Worm (Caenorhabditis elegans): ENCODE data around the gene lgc-1.
A peak's percentile ranks its signal among the peaks of the same experiment; 100 is the strongest.

Gene lgc-1

ce11 chrV:4143034-4143433, 8.2 kb downstream of the lgc-1 start:
- TF ChIP-seq elt-2 (tag; optimal IDR thresholded peaks at IDR 0.05), result peak; percentile 67
- no peak for TF ChIP-seq hlh-8 (tag; optimal IDR thresholded peaks at IDR 0.05)
- TF ChIP-seq unc-55 (GFP tag; optimal IDR thresholded peaks at IDR 0.05), result peak; percentile 21
- TF ChIP-seq ets-4 (tag; optimal IDR thresholded peaks at IDR 0.05), result no peak
- TF ChIP-seq odd-2 (tag; optimal IDR thresholded peaks at IDR 0.05), result no peak
- peak; percentile 69 for TF ChIP-seq unc-42 (tag; optimal IDR thresholded peaks at IDR 0.05)
- no peak for TF ChIP-seq tbx-7 (tag; optimal IDR thresholded peaks at IDR 0.05)
- TF ChIP-seq nfya-1 (tag; optimal IDR thresholded peaks at IDR 0.05), result peak; percentile 42
- TF ChIP-seq pax-1 (tag; optimal IDR thresholded peaks at IDR 0.05), result peak; percentile 13
- no peak for TF ChIP-seq pag-3 (tag; optimal IDR thresholded peaks at IDR 0.05; ENCODE audit: borderline replicate concordance)
- TF ChIP-seq hlh-30 (tag; optimal IDR thresholded peaks at IDR 0.05; ENCODE audit: insufficient read depth), result peak; percentile 96
- TF ChIP-seq ceh-48 (tag; optimal IDR thresholded peaks at IDR 0.05), result peak; percentile 33
- TF ChIP-seq hlh-13 (GFP tag; optimal IDR thresholded peaks at IDR 0.05), result no peak
- TF ChIP-seq sox-4 (tag; optimal IDR thresholded peaks at IDR 0.05), result no peak
- no peak for TF ChIP-seq gmeb-2 (tag; optimal IDR thresholded peaks at IDR 0.05)
- TF ChIP-seq ceh-14 (tag; optimal IDR thresholded peaks at IDR 0.05), result no peak

DNA sequence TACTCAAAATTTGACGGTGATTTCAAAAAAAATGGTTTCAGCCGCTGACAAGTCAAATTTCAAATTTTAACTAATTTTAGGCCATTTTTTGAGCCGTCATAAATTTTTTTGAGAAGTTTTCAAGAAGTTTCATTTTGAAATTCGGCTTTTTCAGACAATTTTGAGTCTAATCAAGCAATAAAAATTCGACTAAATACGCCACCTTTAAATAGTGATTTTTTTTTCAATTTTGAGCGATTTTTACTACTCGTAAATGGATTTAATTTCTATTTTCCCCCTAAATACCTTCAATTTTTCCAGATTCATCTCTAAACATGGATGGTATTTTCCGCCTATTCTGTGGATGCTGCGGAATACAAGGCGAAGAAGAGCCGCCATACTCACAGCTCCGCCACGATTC, 9.4 kb downstream of the lgc-1 start, which contains the start of gene Y45G5AL.1:
TSS of gene Y45G5AL.1 (plus strand) at position 301 of the 400 bp plus-strand sequence.
- no peak for TF ChIP-seq hlh-8 (tag; optimal IDR thresholded peaks at IDR 0.05)

- TF ChIP-seq elt-2 (tag; optimal IDR thresholded peaks at IDR 0.05) (no peak), elt-4 (tag; optimal IDR thresholded peaks at IDR 0.05) (peak; percentile 66), pag-3 (tag; optimal IDR thresholded peaks at IDR 0.05; ENCODE audit: borderline replicate concordance) (peak; percentile 0)
Observed at ce11 chrV:4151400-4151799, 16.6 kb downstream of the lgc-1 start.

DNA sequence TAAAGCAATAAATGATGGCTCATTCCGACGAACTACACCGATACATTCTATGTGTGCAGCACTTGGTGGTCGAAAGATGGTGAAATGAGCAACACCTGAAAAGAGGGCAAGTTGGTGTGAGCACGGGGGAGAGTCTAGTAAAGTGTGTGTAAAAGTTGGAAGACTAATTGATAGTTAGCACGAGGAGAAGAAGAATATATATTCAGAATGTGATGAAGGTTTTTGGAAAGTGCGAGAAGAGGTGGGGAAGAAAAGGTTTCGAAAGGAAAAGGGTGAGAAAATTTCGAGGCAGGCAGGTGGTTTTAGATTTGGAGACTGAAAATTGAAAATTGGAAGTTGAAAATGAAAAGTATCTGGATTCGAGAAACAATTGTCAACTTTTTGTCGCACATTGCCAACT, 17.4 kb downstream of the lgc-1 start, which contains the start of gene Y45G5AM.6:
TSS of gene Y45G5AM.6 (minus strand) at position 101 of the 400 bp plus-strand sequence.
- TF ChIP-seq ceh-24 (tag; optimal IDR thresholded peaks at IDR 0.05) (no peak), ama-1 (optimal IDR thresholded peaks at IDR 0.05) (no peak), pha-2 (tag; optimal IDR thresholded peaks at IDR 0.05) (no peak), hlh-6 (tag; optimal IDR thresholded peaks at IDR 0.05) (no peak), K02D7.2 (tag; optimal IDR thresholded peaks at IDR 0.05) (no peak), ceh-45 (GFP tag; IDR thresholded peaks at IDR 0.05) (no peak), pag-3 (tag; optimal IDR thresholded peaks at IDR 0.05; ENCODE audit: borderline replicate concordance) (no peak), Y22D7AL.16 (tag; optimal IDR thresholded peaks at IDR 0.05) (no peak), lim-6 (tag; optimal IDR thresholded peaks at IDR 0.05) (no peak), ztf-16 (tag; optimal IDR thresholded peaks at IDR 0.05) (no peak)

ce11 chrV:4157291-4157690, 22.5 kb downstream of the lgc-1 start:
- no peak for TF ChIP-seq fax-1 (tag; optimal IDR thresholded peaks at IDR 0.05)
- no peak for TF ChIP-seq ceh-6 (GFP tag; optimal IDR thresholded peaks at IDR 0.05)
- peak; percentile 69 for TF ChIP-seq unc-55 (GFP tag; optimal IDR thresholded peaks at IDR 0.05)
- no peak for TF ChIP-seq sox-2 (GFP tag; IDR thresholded peaks at IDR 0.05)
- TF ChIP-seq ceh-22 (tag; optimal IDR thresholded peaks at IDR 0.05), result no peak
- peak; percentile 50 for TF ChIP-seq ceh-18 (tag; optimal IDR thresholded peaks at IDR 0.05)
- peak; percentile 47 for TF ChIP-seq rnt-1 (tag; optimal IDR thresholded peaks at IDR 0.05)
- TF ChIP-seq elt-2 (tag; optimal IDR thresholded peaks at IDR 0.05), result peak; percentile 96

DNA sequence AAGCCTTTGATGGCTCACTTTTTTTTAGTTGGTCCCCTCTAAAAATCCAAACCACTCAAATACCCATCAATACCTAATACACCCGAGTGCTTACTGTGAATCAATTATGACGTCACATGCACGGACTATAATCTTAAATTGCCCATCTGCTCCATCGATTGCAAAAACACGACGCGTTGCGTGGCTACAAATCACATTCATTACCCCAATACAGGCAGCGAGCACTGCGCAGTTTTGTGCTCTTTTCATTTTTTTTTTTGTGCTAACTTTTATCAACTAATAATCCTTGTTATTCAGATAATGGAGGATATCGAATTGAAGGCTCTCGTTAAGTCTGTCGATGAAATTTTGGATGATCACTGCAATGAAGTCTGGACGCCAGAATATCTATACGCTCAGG, 25.3 kb downstream of the lgc-1 start, which contains the start of gene Y45G5AM.5:
TSS of gene Y45G5AM.5 (plus strand) at position 301 of the 400 bp plus-strand sequence.
- TF ChIP-seq ceh-6 (GFP tag; optimal IDR thresholded peaks at IDR 0.05) (no peak), nhr-232 (tag; optimal IDR thresholded peaks at IDR 0.05) (no peak), nfya-1 (tag; optimal IDR thresholded peaks at IDR 0.05) (no peak), ceh-30 (tag; optimal IDR thresholded peaks at IDR 0.05) (no peak), pat-9 (tag; optimal IDR thresholded peaks at IDR 0.05) (no peak), rnt-1 (tag; optimal IDR thresholded peaks at IDR 0.05) (no peak), pax-1 (tag; optimal IDR thresholded peaks at IDR 0.05) (no peak), pqm-1 (tag; optimal IDR thresholded peaks at IDR 0.05) (no peak), syd-9 (tag; optimal IDR thresholded peaks at IDR 0.05) (no peak)

Data from whole organism, late embryonic.